Fruit fly (Drosophila melanogaster) whole organism, embryonic: ENCODE results near the gene Tsp2A.

Source experiments
- Bdp1 ChIP-seq: fragments of 200-800 bp; sonication (Bioruptor generic); optimal IDR thresholded peaks from 3 replicates; lab custom pipeline; 2016; ENCODE audit warnings: missing biosample characterization, missing genetic modification characterization
- CG12071 ChIP-seq: fragments of 200-800 bp; sonication (Bioruptor generic); optimal IDR thresholded peaks from 3 replicates; lab custom pipeline; 2018; ENCODE audit warnings: missing biosample characterization, mild to moderate bottlenecking, missing genetic modification characterization
- CG12391 ChIP-seq: fragments of 200-800 bp; sonication (Bioruptor generic); optimal IDR thresholded peaks from 3 replicates; lab custom pipeline; 2018; ENCODE audit warnings: missing biosample characterization, mild to moderate bottlenecking, missing genetic modification characterization, moderate library complexity
- CG13775 ChIP-seq: fragments of 200-800 bp; sonication (Bioruptor generic); optimal IDR thresholded peaks from 3 replicates; lab custom pipeline; 2017; ENCODE audit warnings: missing biosample characterization, mild to moderate bottlenecking, missing genetic modification characterization
- CG14441 ChIP-seq: fragments of 200-800 bp; sonication (Bioruptor generic); IDR thresholded peaks from 2 replicates; pipeline ENCODE4 v1.3.6; 2022; ENCODE audit warnings: missing biosample characterization, missing genetic modification characterization
- CG17186 ChIP-seq: fragments of 200-800 bp; sonication (Bioruptor generic); optimal IDR thresholded peaks from 3 replicates; lab custom pipeline; 2017; ENCODE audit warnings: missing biosample characterization, missing genetic modification reagents, missing genetic modification characterization
- CG2875 ChIP-seq: fragments of 200-800 bp; sonication (Bioruptor generic); optimal IDR thresholded peaks from 2 replicates; lab custom pipeline; 2017; ENCODE audit warnings: missing biosample characterization, mild to moderate bottlenecking, missing genetic modification characterization, missing genetic modification reagents
- CG30020 ChIP-seq: fragments of 200-800 bp; optimal IDR thresholded peaks from 2 replicates; lab custom pipeline; 2019; ENCODE audit warnings: missing biosample characterization, mild to moderate bottlenecking, missing genetic modification characterization, moderate library complexity
- CG32767 ChIP-seq: fragments of 200-800 bp; sonication (Bioruptor generic); IDR thresholded peaks from 2 replicates; pipeline ENCODE4 v1.3.6; 2022; ENCODE audit warnings: missing biosample characterization, missing genetic modification characterization
- CG3838 ChIP-seq: fragments of 200-800 bp; sonication (Bioruptor generic); optimal IDR thresholded peaks from 3 replicates; lab custom pipeline; 2016; ENCODE audit warnings: missing biosample characterization, missing genetic modification characterization
- CG4282 ChIP-seq: fragments of 200-800 bp; sonication (Bioruptor generic); optimal IDR thresholded peaks from 2 replicates; lab custom pipeline; 2016; ENCODE audit warnings: missing biosample characterization, missing genetic modification characterization
- CG4820 ChIP-seq: fragments of 200-800 bp; sonication (Bioruptor generic); optimal IDR thresholded peaks from 3 replicates; lab custom pipeline; 2016; ENCODE audit warnings: missing biosample characterization, missing genetic modification characterization
- CG6272 ChIP-seq: fragments of 200-800 bp; sonication (Bioruptor generic); IDR thresholded peaks from 2 replicates; pipeline ENCODE4 v1.3.6; 2022; ENCODE audit warnings: missing biosample characterization, missing genetic modification characterization
- CG6765 ChIP-seq: fragments of 200-800 bp; sonication (Bioruptor generic); optimal IDR thresholded peaks from 3 replicates; lab custom pipeline; 2017; ENCODE audit warnings: missing biosample characterization, mild to moderate bottlenecking, missing genetic modification characterization
- CG8478 ChIP-seq: fragments of >200 bp; optimal IDR thresholded peaks from 2 replicates; lab custom pipeline; 2018
- CkIIα-i1 ChIP-seq: fragments of 200-800 bp; sonication (Bioruptor generic); IDR thresholded peaks from 2 replicates; pipeline ENCODE4 v1.3.6; 2022; ENCODE audit warnings: missing biosample characterization, missing genetic modification characterization
- ERR ChIP-seq: fragments of 200-800 bp; sonication (Bioruptor generic); optimal IDR thresholded peaks from 2 replicates; lab custom pipeline; 2016; ENCODE audit warnings: missing biosample characterization, missing genetic modification characterization
- HHEX ChIP-seq: fragments of 200-800 bp; sonication (Bioruptor generic); optimal IDR thresholded peaks from 3 replicates; lab custom pipeline; 2017; ENCODE audit warnings: missing biosample characterization, mild to moderate bottlenecking, missing genetic modification characterization, missing genetic modification reagents
- Hr3 ChIP-seq: fragments of 200-800 bp; sonication (Bioruptor generic); optimal IDR thresholded peaks from 3 replicates; lab custom pipeline; 2016; ENCODE audit warnings: missing biosample characterization, missing genetic modification characterization
- MESR4 ChIP-seq: fragments of 200-800 bp; sonication (Bioruptor generic); optimal IDR thresholded peaks from 2 replicates; lab custom pipeline; 2018; ENCODE audit warnings: missing biosample characterization, mild to moderate bottlenecking, missing genetic modification characterization, moderate library complexity
- Oli ChIP-seq: fragments of 200-800 bp; sonication (Bioruptor generic); optimal IDR thresholded peaks from 2 replicates; lab custom pipeline; 2018; ENCODE audit warnings: missing biosample characterization, mild to moderate bottlenecking, missing genetic modification characterization, moderate library complexity
- Poxn ChIP-seq: fragments of 200-800 bp; sonication (Bioruptor generic); IDR thresholded peaks from 2 replicates; pipeline ENCODE4 v1.3.6; 2022; ENCODE audit warnings: missing biosample characterization, missing genetic modification characterization
- Ptx1 ChIP-seq: fragments of 200-800 bp; sonication (Bioruptor generic); IDR thresholded peaks from 2 replicates; pipeline ENCODE4 v1.3.6; 2022; ENCODE audit warnings: missing biosample characterization, missing genetic modification characterization
- YL-1 ChIP-seq: fragments of 200-800 bp; sonication (Bioruptor generic); optimal IDR thresholded peaks from 3 replicates; lab custom pipeline; 2017; ENCODE audit warnings: missing biosample characterization, mild to moderate bottlenecking, missing genetic modification characterization
- bsh ChIP-seq, 2 experiments: fragments of 200-800 bp; sonication (Bioruptor generic); optimal IDR thresholded peaks; 2 replicates each; lab custom pipeline; 2017 to 2018; ENCODE audit warnings: mild to moderate bottlenecking in 2 of 2, missing biosample characterization in 2 of 2, missing genetic modification characterization in 2 of 2, moderate library complexity in 1 of 2
- cas ChIP-seq: fragments of 200-800 bp; sonication (Bioruptor generic); IDR thresholded peaks from 2 replicates; pipeline ENCODE4 v1.3.6; 2022; ENCODE audit warnings: missing biosample characterization, missing genetic modification characterization
- cg ChIP-seq: fragments of 200-800 bp; sonication (Bioruptor generic); optimal IDR thresholded peaks from 3 replicates; lab custom pipeline; 2019; ENCODE audit warnings: missing biosample characterization, mild to moderate bottlenecking, missing genetic modification characterization, moderate library complexity
- corto ChIP-seq: fragments of 200-800 bp; sonication (Bioruptor generic); optimal IDR thresholded peaks from 2 replicates; lab custom pipeline; 2016; ENCODE audit warnings: missing biosample characterization, mild to moderate bottlenecking, missing genetic modification characterization, moderate library complexity
- dimm ChIP-seq: fragments of 200-800 bp; sonication (Bioruptor generic); IDR thresholded peaks from 2 replicates; pipeline ENCODE4 v1.3.6; 2022; ENCODE audit warnings: missing biosample characterization, missing genetic modification characterization
- dmrt11E ChIP-seq: fragments of 200-800 bp; sonication (Bioruptor generic); optimal IDR thresholded peaks from 3 replicates; lab custom pipeline; 2018; ENCODE audit warnings: missing biosample characterization, mild to moderate bottlenecking, missing genetic modification characterization, moderate library complexity
- dmrt99B ChIP-seq: fragments of 200-800 bp; sonication (Bioruptor generic); optimal IDR thresholded peaks from 2 replicates; lab custom pipeline; 2018; ENCODE audit warnings: missing biosample characterization, mild to moderate bottlenecking, missing genetic modification characterization, moderate library complexity
- emc ChIP-seq: fragments of 200-800 bp; sonication (Bioruptor generic); optimal IDR thresholded peaks from 2 replicates; lab custom pipeline; 2016; ENCODE audit warnings: missing biosample characterization, missing genetic modification characterization
- ftz-f1 ChIP-seq: fragments of 200-800 bp; sonication (Bioruptor generic); optimal IDR thresholded peaks from 2 replicates; lab custom pipeline; 2016; ENCODE audit warnings: missing biosample characterization, missing genetic modification characterization
- h ChIP-seq: fragments of >200 bp; optimal IDR thresholded peaks from 2 replicates; lab custom pipeline; 2017
- ken ChIP-seq: fragments of 200-800 bp; sonication (Bioruptor generic); IDR thresholded peaks from 3 replicates; pipeline ENCODE4 v1.3.6; 2022; ENCODE audit warnings: missing biosample characterization, missing genetic modification characterization
- knrl ChIP-seq: fragments of 200-800 bp; sonication (Bioruptor generic); IDR thresholded peaks from 3 replicates; pipeline ENCODE4 v1.3.6; 2022; ENCODE audit warnings: missing biosample characterization, missing genetic modification characterization; ENCODE audit not compliant: partially characterized antibody
- lola ChIP-seq, 3 experiments: fragments of >200 bp in 2 of 3; fragments of 200-800 bp in 1 of 3; sonication (Bioruptor generic) in 1 of 3; optimal IDR thresholded peaks; 2 replicates each; lab custom pipeline; 2017 to 2019; ENCODE audit warnings: missing biosample characterization in 3 of 3, missing genetic modification characterization in 3 of 3, mild to moderate bottlenecking in 1 of 3, moderate library complexity in 1 of 3
- prd ChIP-seq, 3 experiments: fragments of >200 bp in 2 of 3; fragments of 200-800 bp in 1 of 3; sonication (Bioruptor generic) in 1 of 3; optimal IDR thresholded peaks in 2 of 3; IDR thresholded peaks in 1 of 3; 2 replicates in 2 of 3; 3 replicates in 1 of 3; pipeline versions ENCODE4 v1.3.6 to Lab custom; 2017 to 2022; ENCODE audit warnings: missing biosample characterization in 1 of 3, missing genetic modification characterization in 1 of 3
- sens-2 ChIP-seq: fragments of 200-800 bp; sonication (Bioruptor generic); IDR thresholded peaks from 2 replicates; pipeline ENCODE4 v1.3.6; 2022; ENCODE audit warnings: missing biosample characterization, missing genetic modification characterization
- sqz ChIP-seq: fragments of 200-800 bp; sonication (Bioruptor generic); optimal IDR thresholded peaks from 3 replicates; lab custom pipeline; 2018; ENCODE audit warnings: missing biosample characterization, mild to moderate bottlenecking, missing genetic modification characterization
- tll ChIP-seq, 2 experiments: fragments of 200-800 bp in 1 of 2; fragments of >200 bp in 1 of 2; sonication (Bioruptor generic) in 1 of 2; optimal IDR thresholded peaks; 2 replicates each; lab custom pipeline; 2017 to 2019; ENCODE audit warnings: missing biosample characterization in 2 of 2, missing genetic modification characterization in 2 of 2, mild to moderate bottlenecking in 1 of 2, moderate library complexity in 1 of 2
- trh ChIP-seq: fragments of 200-800 bp; sonication (Bioruptor generic); optimal IDR thresholded peaks from 2 replicates; lab custom pipeline; 2016; ENCODE audit warnings: missing biosample characterization, missing genetic modification characterization
- z ChIP-seq: fragments of 200-800 bp; sonication (Bioruptor generic); IDR thresholded peaks from 3 replicates; pipeline ENCODE4 v1.3.6; 2022; ENCODE audit warnings: missing biosample characterization, missing genetic modification characterization

The Tsp2A gene

dm6 chrX:1387149-1387752, 40.9 kb downstream of the Tsp2A start (continued):
- TF ChIP-seq CG2875 (GFP tag; lab: Kevin White, UChicago) (peak; percentile 47), tll (GFP tag; optimal IDR thresholded peaks at IDR 0.05; lab: Kevin White, UChicago) (no peak), sens-2 (no peak), lola (GFP tag; optimal IDR thresholded peaks at IDR 0.05; lab: Kevin White, UChicago) (no peak), emc (GFP tag; lab: Kevin White, UChicago) (no peak), prd (optimal IDR thresholded peaks at IDR 0.05; lab: Kevin White, UChicago) (no peak), prd (GFP tag; IDR thresholded peaks at IDR 0.05; lab: Robert Waterston, UW) (no peak), dmrt11E (tag; lab: Kevin White, UChicago) (no peak), CG32767 (GFP tag; lab: Robert Waterston, UW) (no peak), CG8478 (lab: Kevin White, UChicago) (no peak), CG6272 (no peak), z (GFP tag; lab: Robert Waterston, UW) (peak; percentile 82), CG30020 (tag; lab: Kevin White, UChicago) (no peak), trh (GFP tag; lab: Kevin White, UChicago) (no peak), knrl (GFP tag; lab: Robert Waterston, UW) (no peak), CkIIα-i1 (GFP tag; lab: Robert Waterston, UW) (no peak), CG4820 (GFP tag; lab: Kevin White, UChicago) (no peak), Ptx1 (GFP tag; lab: Robert Waterston, UW) (no peak), CG6765 (GFP tag; lab: Kevin White, UChicago) (no peak), Poxn (GFP tag; lab: Robert Waterston, UW) (no peak), bsh (GFP tag; optimal IDR thresholded peaks at IDR 0.05; lab: Kevin White, UChicago) (peak in 1 of 2 experiments; percentile 2), HHEX (GFP tag; lab: Kevin White, UChicago) (peak; percentile 33), CG17186 (GFP tag; lab: Kevin White, UChicago) (no peak), ERR (GFP tag; lab: Kevin White, UChicago) (no peak), Oli (tag; lab: Kevin White, UChicago) (no peak), CG3838 (GFP tag; lab: Kevin White, UChicago) (no peak), ken (GFP tag; lab: Robert Waterston, UW) (no peak), Hr3 (no peak), Bdp1 (GFP tag; lab: Kevin White, UChicago) (no peak), CG12071 (GFP tag; lab: Kevin White, UChicago) (peak; percentile 52), CG4282 (GFP tag; lab: Kevin White, UChicago) (no peak), dimm (GFP tag; lab: Robert Waterston, UW) (no peak), h (lab: Kevin White, UChicago) (no peak), MESR4 (no peak), ftz-f1 (no peak), CG14441 (GFP tag; lab: Robert Waterston, UW) (no peak), YL-1 (GFP tag; lab: Kevin White, UChicago) (no peak), cg (GFP tag; lab: Kevin White, UChicago) (peak; percentile 65), cas (GFP tag; lab: Robert Waterston, UW) (no peak), CG13775 (GFP tag; lab: Kevin White, UChicago) (no peak), sqz (no peak), corto (GFP tag; lab: Kevin White, UChicago) (no peak), dmrt99B (tag; lab: Kevin White, UChicago) (peak; percentile 12), CG12391 (tag; lab: Kevin White, UChicago) (no peak)
